Worm (Caenorhabditis elegans) whole organism, mixed stage, embryonic: Measurements from ENCODE around the gene F44E5.5.

Experiments
- M03D4.4 ChIP-seq: sonication (generic microtip); optimal IDR thresholded peaks from 2 replicates; lab custom pipeline; 2017; ENCODE audit warnings: mild to moderate bottlenecking, missing genetic modification characterization, missing compliant biosample characterization
- blmp-1 ChIP-seq: fragments of 150-350 bp; optimal IDR thresholded peaks from 2 replicates; lab custom pipeline; 2014; ENCODE audit warnings: missing biosample characterization, missing genetic modification characterization
- ceh-39 ChIP-seq: fragments of 150-350 bp; optimal IDR thresholded peaks from 2 replicates; lab custom pipeline; 2014; ENCODE audit warnings: missing biosample characterization, missing genetic modification characterization
- ceh-43 ChIP-seq: fragments of 200-800 bp; sonication (Bioruptor generic); optimal IDR thresholded peaks from 2 replicates; lab custom pipeline; 2018; ENCODE audit warnings: mild to moderate bottlenecking, missing genetic modification characterization, moderate library complexity, missing compliant biosample characterization
- ces-1 ChIP-seq: fragments of 150-350 bp; optimal IDR thresholded peaks from 2 replicates; lab custom pipeline; 2014; ENCODE audit warnings: missing biosample characterization, missing genetic modification reagents, missing genetic modification characterization
- cnd-1 ChIP-seq: fragments of 200-800 bp; sonication (Bioruptor generic); optimal IDR thresholded peaks from 2 replicates; lab custom pipeline; 2018; ENCODE audit warnings: mild to moderate bottlenecking, missing genetic modification characterization, missing compliant biosample characterization
- drap-1 ChIP-seq: fragments of 200-800 bp; sonication (Bioruptor generic); optimal IDR thresholded peaks from 3 replicates; lab custom pipeline; 2018; ENCODE audit warnings: mild to moderate bottlenecking, missing genetic modification characterization, missing compliant biosample characterization
- elt-1 ChIP-seq: sonication (generic microtip); optimal IDR thresholded peaks from 2 replicates; lab custom pipeline; 2017; ENCODE audit warnings: missing genetic modification characterization, mild to moderate bottlenecking, missing compliant biosample characterization, antibody characterized with exemption, moderate library complexity, borderline replicate concordance; ENCODE audit not compliant: insufficient read depth
- elt-3 ChIP-seq: fragments of 150-350 bp; optimal IDR thresholded peaks from 2 replicates; lab custom pipeline; 2014; ENCODE audit warnings: missing biosample characterization, missing genetic modification characterization
- flh-1 ChIP-seq: fragments of 200-800 bp; sonication (Bioruptor generic); optimal IDR thresholded peaks from 2 replicates; lab custom pipeline; 2018; ENCODE audit warnings: mild to moderate bottlenecking, missing genetic modification characterization, moderate library complexity, missing compliant biosample characterization
- ham-2 ChIP-seq: fragments of 200-800 bp; sonication (Bioruptor generic); optimal IDR thresholded peaks from 2 replicates; lab custom pipeline; 2018; ENCODE audit warnings: mild to moderate bottlenecking, missing genetic modification characterization, missing compliant biosample characterization
- hlh-1 ChIP-seq: fragments of 150-350 bp; optimal IDR thresholded peaks from 2 replicates; lab custom pipeline; 2014; ENCODE audit warnings: missing biosample characterization, missing genetic modification reagents, missing genetic modification characterization
- lsy-2 ChIP-seq: fragments of 150-350 bp; optimal IDR thresholded peaks from 2 replicates; lab custom pipeline; 2014; ENCODE audit warnings: missing biosample characterization, missing genetic modification characterization
- mab-5 ChIP-seq: fragments of 150-350 bp; optimal IDR thresholded peaks from 2 replicates; lab custom pipeline; 2014; ENCODE audit warnings: missing biosample characterization, missing genetic modification characterization
- mep-1 ChIP-seq: fragments of 150-350 bp; optimal IDR thresholded peaks from 2 replicates; lab custom pipeline; 2017; ENCODE audit warnings: missing biosample characterization, missing genetic modification reagents, missing genetic modification characterization, inconsistent platforms
- nhr-12 ChIP-seq: fragments of 150-350 bp; optimal IDR thresholded peaks from 2 replicates; lab custom pipeline; 2014; ENCODE audit warnings: missing biosample characterization, missing genetic modification characterization
- nhr-2 ChIP-seq: fragments of 150-350 bp; optimal IDR thresholded peaks from 2 replicates; lab custom pipeline; 2014; ENCODE audit warnings: missing biosample characterization, missing genetic modification characterization
- nhr-237 ChIP-seq: fragments of 150-350 bp; optimal IDR thresholded peaks from 2 replicates; lab custom pipeline; 2014; ENCODE audit warnings: missing biosample characterization, missing genetic modification characterization
- nhr-28 ChIP-seq: fragments of 150-350 bp; optimal IDR thresholded peaks from 2 replicates; lab custom pipeline; 2014; ENCODE audit warnings: missing biosample characterization, missing genetic modification characterization
- nhr-76 ChIP-seq: sonication (generic microtip); optimal IDR thresholded peaks from 2 replicates; lab custom pipeline; 2017; ENCODE audit warnings: missing biosample characterization, missing genetic modification characterization
- pha-4 ChIP-seq: fragments of 150-350 bp; optimal IDR thresholded peaks from 2 replicates; lab custom pipeline; 2018; ENCODE audit warnings: missing biosample characterization, missing genetic modification reagents, missing genetic modification characterization
- sem-2 ChIP-seq: fragments of 200-800 bp; sonication (Bioruptor generic); optimal IDR thresholded peaks from 2 replicates; lab custom pipeline; 2018; ENCODE audit warnings: mild to moderate bottlenecking, missing genetic modification characterization, missing compliant biosample characterization
- snpc-4 ChIP-seq: fragments of 150-350 bp; optimal IDR thresholded peaks from 2 replicates; lab custom pipeline; 2014; ENCODE audit warnings: missing biosample characterization, missing genetic modification characterization
- sptf-1 ChIP-seq: sonication (generic microtip); optimal IDR thresholded peaks from 2 replicates; lab custom pipeline; 2017; ENCODE audit warnings: mild to moderate bottlenecking, missing genetic modification characterization, moderate library complexity, missing compliant biosample characterization
- tbx-8 ChIP-seq: fragments of 200-800 bp; sonication (Bioruptor generic); optimal IDR thresholded peaks from 2 replicates; lab custom pipeline; 2018; ENCODE audit warnings: mild to moderate bottlenecking, missing genetic modification characterization, moderate library complexity, missing compliant biosample characterization
- unc-120 ChIP-seq: sonication (generic microtip); optimal IDR thresholded peaks from 2 replicates; lab custom pipeline; 2017; ENCODE audit warnings: missing genetic modification characterization, missing compliant biosample characterization; ENCODE audit not compliant: poor library complexity, severe bottlenecking
- unc-39 ChIP-seq: fragments of 150-350 bp; optimal IDR thresholded peaks from 2 replicates; lab custom pipeline; 2014; ENCODE audit warnings: missing biosample characterization, missing genetic modification characterization
- unc-62 ChIP-seq: fragments of 150-350 bp; optimal IDR thresholded peaks from 2 replicates; lab custom pipeline; 2014; ENCODE audit warnings: missing biosample characterization, missing genetic modification reagents, missing genetic modification characterization
- zip-8 ChIP-seq: fragments of 150-350 bp; optimal IDR thresholded peaks from 2 replicates; lab custom pipeline; 2014; ENCODE audit warnings: missing biosample characterization, missing genetic modification characterization
- ztf-11 ChIP-seq: fragments of 150-350 bp; optimal IDR thresholded peaks from 2 replicates; lab custom pipeline; 2014; ENCODE audit warnings: missing biosample characterization, missing genetic modification characterization

The F44E5.5 gene

DNA sequence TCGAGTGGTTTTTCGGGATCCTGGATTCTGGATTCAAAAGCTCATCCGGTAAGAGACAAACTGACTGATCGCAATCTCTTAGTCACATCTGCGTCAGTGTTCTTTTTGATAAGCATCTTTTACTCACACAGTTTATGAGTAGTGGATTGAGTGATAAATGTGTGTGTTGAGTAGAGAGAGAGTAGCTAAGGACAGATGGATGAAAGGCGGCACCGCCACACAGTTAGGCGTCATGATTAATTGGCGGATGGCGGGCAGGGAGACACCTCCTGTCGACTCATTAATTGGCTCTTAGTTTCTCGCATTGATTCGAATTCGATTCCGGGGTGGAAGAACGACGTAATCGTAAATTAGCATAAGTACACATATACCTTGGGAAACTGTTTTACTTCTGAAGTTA is 34.9 kb downstream of the F44E5.5 start:
- TF ChIP-seq ceh-39: no peak
- no peak for TF ChIP-seq M03D4.4
- peak; percentile 56 for TF ChIP-seq cnd-1 (tag; lab: Kevin White, UChicago)
- peak; percentile 37 for TF ChIP-seq hlh-1 (tag; lab: Kevin White, UChicago)
- TF ChIP-seq nhr-237 (tag; lab: Kevin White, UChicago): no peak
- TF ChIP-seq flh-1: no peak
- TF ChIP-seq mep-1 (tag; lab: Kevin White, UChicago): no peak
- no peak for TF ChIP-seq nhr-28 (tag; lab: Kevin White, UChicago)
- no peak for TF ChIP-seq tbx-8 (GFP tag; lab: Kevin White, UChicago)
- TF ChIP-seq ces-1: no peak
- TF ChIP-seq elt-1: no peak
- peak; percentile 26 for TF ChIP-seq unc-62 (GFP tag; lab: Kevin White, UChicago)
- TF ChIP-seq ceh-43 (GFP tag; lab: Kevin White, UChicago): no peak
- no peak for TF ChIP-seq zip-8
- no peak for TF ChIP-seq ham-2 (GFP tag; lab: Kevin White, UChicago)
- TF ChIP-seq nhr-2 (tag; lab: Kevin White, UChicago): peak; percentile 1
- no peak for TF ChIP-seq nhr-76 (tag; lab: Kevin White, UChicago)
- no peak for TF ChIP-seq ztf-11
- no peak for TF ChIP-seq unc-120 (tag; lab: Kevin White, UChicago)
- TF ChIP-seq sptf-1 (tag; lab: Kevin White, UChicago): no peak
- TF ChIP-seq blmp-1 (tag; lab: Kevin White, UChicago): no peak
- TF ChIP-seq drap-1 (GFP tag; lab: Kevin White, UChicago): no peak
- TF ChIP-seq nhr-12 (tag; lab: Kevin White, UChicago): no peak
- TF ChIP-seq unc-39 (tag; lab: Kevin White, UChicago): no peak

DNA sequence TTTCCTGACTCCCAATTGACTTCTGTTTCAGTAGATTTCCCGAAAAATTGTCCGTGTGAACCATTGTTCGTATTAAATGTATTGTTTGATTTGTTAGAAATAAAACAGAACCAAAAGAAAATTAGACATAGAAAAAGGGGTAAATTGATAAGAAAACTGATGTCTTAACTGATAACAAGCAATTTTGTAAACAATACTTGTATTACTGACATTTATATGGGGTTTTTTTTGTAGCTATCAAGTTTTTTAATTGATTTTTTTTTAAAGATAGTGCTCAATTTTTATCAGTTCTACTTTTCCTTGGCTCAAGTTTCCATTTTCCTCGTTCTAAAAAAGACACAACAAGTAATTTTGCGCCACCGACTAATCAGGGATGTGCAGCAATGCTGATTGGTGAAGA is 37.7 kb downstream of the F44E5.5 start:
- TF ChIP-seq nhr-2 (tag; lab: Kevin White, UChicago): no peak
- TF ChIP-seq unc-39 (tag; lab: Kevin White, UChicago): no peak
- TF ChIP-seq mab-5: no peak
- TF ChIP-seq drap-1 (GFP tag; lab: Kevin White, UChicago): no peak
- TF ChIP-seq blmp-1 (tag; lab: Kevin White, UChicago): no peak
- TF ChIP-seq nhr-28 (tag; lab: Kevin White, UChicago): no peak
- TF ChIP-seq tbx-8 (GFP tag; lab: Kevin White, UChicago): no peak
- no peak for TF ChIP-seq sem-2 (GFP tag; lab: Kevin White, UChicago)
- TF ChIP-seq zip-8: no peak
- no peak for TF ChIP-seq lsy-2 (tag; lab: Kevin White, UChicago)
- TF ChIP-seq ces-1: no peak

DNA sequence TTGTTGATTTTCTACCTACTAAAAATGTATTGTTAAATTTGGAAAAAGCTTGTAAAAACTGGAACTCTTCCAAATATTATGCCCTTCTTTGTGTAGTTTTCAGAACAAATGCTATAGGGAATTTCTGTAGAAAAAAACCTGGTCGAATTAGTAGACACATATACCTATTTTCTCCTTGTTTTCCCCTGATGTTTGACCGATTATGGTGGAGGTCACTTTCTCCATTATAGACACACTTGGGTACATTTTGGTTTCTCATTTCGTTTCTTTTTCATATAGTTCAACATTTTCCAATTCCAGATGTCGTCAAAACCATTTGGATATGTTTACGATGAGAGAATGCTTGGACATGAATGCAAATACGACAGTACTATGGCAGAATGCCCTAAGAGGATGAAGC is 39.3 kb downstream of the F44E5.5 start, which contains the start of gene hda-5:
TSS of gene hda-5 (plus strand) at position 301 of the 400 bp plus-strand sequence.
- no peak for TF ChIP-seq nhr-12 (tag; lab: Kevin White, UChicago)
- TF ChIP-seq blmp-1 (tag; lab: Kevin White, UChicago): no peak
- TF ChIP-seq ces-1: no peak
- no peak for TF ChIP-seq ceh-39
- TF ChIP-seq hlh-1 (tag; lab: Kevin White, UChicago): no peak
- TF ChIP-seq ham-2 (GFP tag; lab: Kevin White, UChicago): no peak
- no peak for TF ChIP-seq snpc-4 (tag; lab: Kevin White, UChicago)
- TF ChIP-seq ceh-43 (GFP tag; lab: Kevin White, UChicago): no peak
- TF ChIP-seq nhr-76 (tag; lab: Kevin White, UChicago): no peak
- no peak for TF ChIP-seq pha-4 (tag; lab: Kevin White, UChicago)
- no peak for TF ChIP-seq lsy-2 (tag; lab: Kevin White, UChicago)
- TF ChIP-seq elt-1: no peak
- TF ChIP-seq elt-3: no peak
- TF ChIP-seq zip-8: no peak
- TF ChIP-seq mab-5: no peak
- no peak for TF ChIP-seq tbx-8 (GFP tag; lab: Kevin White, UChicago)
- no peak for TF ChIP-seq cnd-1 (tag; lab: Kevin White, UChicago)

DNA sequence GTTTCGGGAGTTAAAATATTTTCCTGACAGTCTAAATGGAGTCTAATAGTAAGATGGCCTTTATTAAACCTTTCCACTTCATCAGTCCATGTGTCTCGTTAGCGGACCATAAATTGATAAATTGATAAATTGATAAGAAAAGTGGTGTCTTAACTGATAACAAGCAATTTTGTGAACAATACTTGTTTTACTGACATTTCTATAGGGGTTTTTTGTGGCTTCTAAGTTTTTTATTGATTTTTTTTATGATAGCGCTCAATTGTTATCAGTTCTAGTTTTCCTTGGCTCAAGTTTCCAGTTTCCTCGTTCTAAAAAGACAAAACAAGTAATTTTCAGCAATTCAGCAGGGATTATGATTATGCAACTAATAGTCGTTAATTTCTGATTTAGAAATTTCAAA is 43.0 kb downstream of the F44E5.5 start, which contains the start of gene F43G6.17:
TSS of gene F43G6.17 (plus strand) at position 301 of the 400 bp plus-strand sequence.
- TF ChIP-seq mep-1 (tag; lab: Kevin White, UChicago): no peak
- TF ChIP-seq ceh-39: no peak
- TF ChIP-seq ham-2 (GFP tag; lab: Kevin White, UChicago): no peak
- no peak for TF ChIP-seq cnd-1 (tag; lab: Kevin White, UChicago)
- no peak for TF ChIP-seq nhr-76 (tag; lab: Kevin White, UChicago)
- TF ChIP-seq snpc-4 (tag; lab: Kevin White, UChicago): no peak
- TF ChIP-seq ces-1: no peak
- TF ChIP-seq sptf-1 (tag; lab: Kevin White, UChicago): no peak
- no peak for TF ChIP-seq nhr-28 (tag; lab: Kevin White, UChicago)
- no peak for TF ChIP-seq ztf-11
- no peak for TF ChIP-seq tbx-8 (GFP tag; lab: Kevin White, UChicago)
- no peak for TF ChIP-seq blmp-1 (tag; lab: Kevin White, UChicago)
- no peak for TF ChIP-seq lsy-2 (tag; lab: Kevin White, UChicago)
- no peak for TF ChIP-seq nhr-237 (tag; lab: Kevin White, UChicago)
- TF ChIP-seq zip-8: no peak
- TF ChIP-seq nhr-12 (tag; lab: Kevin White, UChicago): no peak
- TF ChIP-seq, all 35 proteins: peak for 0
